Fruit fly (Drosophila melanogaster) whole organism, embryonic: Measurements from ENCODE around the gene MED14.

Source experiments
- Atf6 ChIP-seq: fragments of 200-800 bp; sonication (Bioruptor generic); IDR thresholded peaks from 2 replicates; pipeline ENCODE4 v1.3.6; 2022; ENCODE audit warnings: missing biosample characterization, missing genetic modification characterization
- B-H1 ChIP-seq: fragments of 200-800 bp; sonication (Bioruptor generic); IDR thresholded peaks from 3 replicates; pipeline ENCODE4 v1.3.6; 2022; ENCODE audit warnings: missing biosample characterization, missing genetic modification characterization
- CG10147 ChIP-seq: fragments of 200-800 bp; sonication (Bioruptor generic); optimal IDR thresholded peaks from 2 replicates; lab custom pipeline; 2019; ENCODE audit warnings: missing biosample characterization, mild to moderate bottlenecking, missing genetic modification characterization, moderate library complexity
- CG10431 ChIP-seq: fragments of 200-800 bp; sonication (Bioruptor generic); optimal IDR thresholded peaks from 3 replicates; lab custom pipeline; 2018; ENCODE audit warnings: missing biosample characterization, mild to moderate bottlenecking, missing genetic modification characterization
- CG10462 ChIP-seq: fragments of 200-800 bp; sonication (Bioruptor generic); optimal IDR thresholded peaks from 2 replicates; lab custom pipeline; 2016; ENCODE audit warnings: missing biosample characterization, missing genetic modification characterization
- CG11247 ChIP-seq: fragments of 200-800 bp; sonication (Bioruptor generic); IDR thresholded peaks from 2 replicates; pipeline ENCODE4 v1.3.6; 2022; ENCODE audit warnings: missing biosample characterization, missing genetic modification characterization
- CG14441 ChIP-seq: fragments of 200-800 bp; sonication (Bioruptor generic); IDR thresholded peaks from 2 replicates; pipeline ENCODE4 v1.3.6; 2022; ENCODE audit warnings: missing biosample characterization, missing genetic modification characterization
- CG15073 ChIP-seq: fragments of 200-800 bp; sonication (Bioruptor generic); optimal IDR thresholded peaks from 2 replicates; lab custom pipeline; 2016; ENCODE audit warnings: missing biosample characterization, missing genetic modification characterization
- CG15269 ChIP-seq: fragments of 200-800 bp; sonication (Bioruptor generic); optimal IDR thresholded peaks from 2 replicates; lab custom pipeline; 2018; ENCODE audit warnings: missing biosample characterization, mild to moderate bottlenecking, missing genetic modification characterization, moderate library complexity
- CG15601 ChIP-seq: fragments of 200-800 bp; sonication (Bioruptor generic); optimal IDR thresholded peaks from 3 replicates; lab custom pipeline; 2019; ENCODE audit warnings: missing biosample characterization, mild to moderate bottlenecking, missing genetic modification characterization, moderate library complexity
- CG17829 ChIP-seq: fragments of 200-800 bp; optimal IDR thresholded peaks from 2 replicates; lab custom pipeline; 2019; ENCODE audit warnings: missing biosample characterization, mild to moderate bottlenecking, missing genetic modification characterization, moderate library complexity
- CG2116 ChIP-seq: fragments of 200-800 bp; sonication (Bioruptor generic); optimal IDR thresholded peaks from 3 replicates; lab custom pipeline; 2018; ENCODE audit warnings: missing biosample characterization, mild to moderate bottlenecking, missing genetic modification characterization
- CG2202 ChIP-seq: fragments of 200-800 bp; sonication (Bioruptor generic); optimal IDR thresholded peaks from 2 replicates; lab custom pipeline; 2018; ENCODE audit warnings: missing biosample characterization, mild to moderate bottlenecking, missing genetic modification characterization
- CG2678 ChIP-seq: fragments of 200-800 bp; sonication (Bioruptor generic); optimal IDR thresholded peaks from 3 replicates; lab custom pipeline; 2019; ENCODE audit warnings: missing biosample characterization, mild to moderate bottlenecking, missing genetic modification characterization, moderate library complexity
- CG3847 ChIP-seq: fragments of 200-800 bp; sonication (Bioruptor generic); IDR thresholded peaks from 2 replicates; pipeline ENCODE4 v1.3.6; 2022; ENCODE audit warnings: missing biosample characterization, missing genetic modification characterization
- CG4424 ChIP-seq: fragments of 200-800 bp; sonication (Bioruptor generic); optimal IDR thresholded peaks from 3 replicates; lab custom pipeline; 2016; ENCODE audit warnings: missing biosample characterization, missing genetic modification characterization
- CG7839 ChIP-seq: fragments of 200-800 bp; sonication (Bioruptor generic); optimal IDR thresholded peaks from 3 replicates; lab custom pipeline; 2018; ENCODE audit warnings: missing biosample characterization, mild to moderate bottlenecking, missing genetic modification characterization, moderate library complexity
- Camta ChIP-seq: fragments of 200-800 bp; sonication (Bioruptor generic); optimal IDR thresholded peaks from 2 replicates; lab custom pipeline; 2016; ENCODE audit warnings: missing biosample characterization, missing genetic modification characterization
- Dip2 ChIP-seq: fragments of 200-800 bp; sonication (Bioruptor generic); IDR thresholded peaks from 2 replicates; pipeline ENCODE4 v1.3.6; 2022; ENCODE audit warnings: missing biosample characterization, missing genetic modification characterization
- Elba2 ChIP-seq: fragments of 200-800 bp; sonication (Bioruptor generic); optimal IDR thresholded peaks from 3 replicates; lab custom pipeline; 2016; ENCODE audit warnings: missing biosample characterization, missing genetic modification characterization
- Fer2 ChIP-seq: fragments of 200-800 bp; sonication (Bioruptor generic); optimal IDR thresholded peaks from 2 replicates; lab custom pipeline; 2018; ENCODE audit warnings: missing biosample characterization, mild to moderate bottlenecking, missing genetic modification characterization, moderate library complexity
- Gsc ChIP-seq: fragments of 200-800 bp; sonication (Bioruptor generic); IDR thresholded peaks from 2 replicates; pipeline ENCODE4 v1.3.6; 2022; ENCODE audit warnings: missing biosample characterization, missing genetic modification characterization
- Hey ChIP-seq: fragments of 200-800 bp; sonication (Bioruptor generic); optimal IDR thresholded peaks from 3 replicates; lab custom pipeline; 2018; ENCODE audit warnings: missing biosample characterization, mild to moderate bottlenecking, missing genetic modification characterization
- HmgZ ChIP-seq: fragments of 200-800 bp; sonication (Bioruptor generic); optimal IDR thresholded peaks from 2 replicates; lab custom pipeline; 2018; ENCODE audit warnings: missing biosample characterization, mild to moderate bottlenecking, missing genetic modification characterization
- Meics ChIP-seq: fragments of 200-800 bp; sonication (Bioruptor generic); optimal IDR thresholded peaks from 2 replicates; lab custom pipeline; 2017; ENCODE audit warnings: missing biosample characterization, mild to moderate bottlenecking, missing genetic modification characterization
- Opbp ChIP-seq: fragments of 200-800 bp; sonication (Bioruptor generic); IDR thresholded peaks from 3 replicates; pipeline ENCODE4 v1.3.6; 2022; ENCODE audit warnings: missing biosample characterization, missing genetic modification characterization; ENCODE audit not compliant: partially characterized antibody
- PHDP ChIP-seq: fragments of 200-800 bp; sonication (Bioruptor generic); optimal IDR thresholded peaks from 3 replicates; lab custom pipeline; 2018; ENCODE audit warnings: missing biosample characterization, mild to moderate bottlenecking, missing genetic modification characterization, moderate library complexity
- Side ChIP-seq: fragments of 200-800 bp; sonication (Bioruptor generic); optimal IDR thresholded peaks from 2 replicates; lab custom pipeline; 2016; ENCODE audit warnings: missing biosample characterization, missing genetic modification characterization
- ab ChIP-seq: fragments of 200-800 bp; sonication (Bioruptor generic); optimal IDR thresholded peaks from 2 replicates; lab custom pipeline; 2016; ENCODE audit warnings: missing biosample characterization, missing genetic modification characterization
- ato ChIP-seq: fragments of 200-800 bp; sonication (Bioruptor generic); IDR thresholded peaks from 2 replicates; pipeline ENCODE4 v1.3.6; 2022; ENCODE audit warnings: missing biosample characterization, missing genetic modification characterization; ENCODE audit not compliant: partially characterized antibody
- dysf ChIP-seq: fragments of 200-800 bp; sonication (Bioruptor generic); IDR thresholded peaks from 3 replicates; pipeline ENCODE4 v1.3.6; 2022; ENCODE audit warnings: missing biosample characterization, missing genetic modification characterization
- emc ChIP-seq: fragments of 200-800 bp; sonication (Bioruptor generic); optimal IDR thresholded peaks from 2 replicates; lab custom pipeline; 2016; ENCODE audit warnings: missing biosample characterization, missing genetic modification characterization
- en ChIP-seq: fragments of 200-800 bp; sonication (Bioruptor generic); optimal IDR thresholded peaks from 2 replicates; lab custom pipeline; 2016; ENCODE audit warnings: missing biosample characterization, missing genetic modification characterization
- ewg ChIP-seq: fragments of 200-800 bp; sonication (Bioruptor generic); optimal IDR thresholded peaks from 3 replicates; lab custom pipeline; 2017; ENCODE audit warnings: mild to moderate bottlenecking, missing biosample characterization, missing genetic modification reagents, missing genetic modification characterization
- exex ChIP-seq: fragments of 200-800 bp; sonication (Bioruptor generic); optimal IDR thresholded peaks from 4 replicates; lab custom pipeline; 2018; ENCODE audit warnings: missing biosample characterization, mild to moderate bottlenecking, missing genetic modification characterization, moderate library complexity
- ftz-f1 ChIP-seq: fragments of 200-800 bp; sonication (Bioruptor generic); optimal IDR thresholded peaks from 2 replicates; lab custom pipeline; 2016; ENCODE audit warnings: missing biosample characterization, missing genetic modification characterization
- fu2 ChIP-seq: fragments of 200-800 bp; sonication (Bioruptor generic); optimal IDR thresholded peaks from 2 replicates; lab custom pipeline; 2016; ENCODE audit warnings: missing biosample characterization, missing genetic modification characterization
- gro ChIP-seq: fragments of 200-800 bp; sonication (Bioruptor generic); optimal IDR thresholded peaks from 2 replicates; lab custom pipeline; 2016; ENCODE audit warnings: missing biosample characterization, missing genetic modification characterization
- gsb-n ChIP-seq: fragments of 200-800 bp; sonication (Bioruptor generic); optimal IDR thresholded peaks from 3 replicates; lab custom pipeline; 2018; ENCODE audit warnings: missing biosample characterization, mild to moderate bottlenecking, missing genetic modification characterization
- lola ChIP-seq, 3 experiments: fragments of >200 bp in 2 of 3; fragments of 200-800 bp in 1 of 3; sonication (Bioruptor generic) in 1 of 3; optimal IDR thresholded peaks; 2 replicates each; lab custom pipeline; 2017 to 2019; ENCODE audit warnings: missing biosample characterization in 3 of 3, missing genetic modification characterization in 3 of 3, mild to moderate bottlenecking in 1 of 3, moderate library complexity in 1 of 3
- nerfin-2 ChIP-seq: fragments of 200-800 bp; sonication (Bioruptor generic); IDR thresholded peaks from 2 replicates; pipeline ENCODE4 v1.3.6; 2022; ENCODE audit warnings: missing biosample characterization, missing genetic modification characterization; ENCODE audit not compliant: partially characterized antibody
- nmo ChIP-seq: fragments of 200-800 bp; sonication (Bioruptor generic); optimal IDR thresholded peaks from 2 replicates; lab custom pipeline; 2018; ENCODE audit warnings: missing biosample characterization, mild to moderate bottlenecking, missing genetic modification characterization, moderate library complexity
- oc ChIP-seq: fragments of 200-800 bp; sonication (Bioruptor generic); optimal IDR thresholded peaks from 2 replicates; lab custom pipeline; 2018; ENCODE audit warnings: missing biosample characterization, mild to moderate bottlenecking, missing genetic modification characterization, moderate library complexity
- psq ChIP-seq: fragments of 200-800 bp; sonication (Bioruptor generic); optimal IDR thresholded peaks from 2 replicates; lab custom pipeline; 2017; ENCODE audit warnings: missing biosample characterization, missing genetic modification characterization
- scrt ChIP-seq: fragments of 200-800 bp; sonication (Bioruptor generic); optimal IDR thresholded peaks from 2 replicates; lab custom pipeline; 2018; ENCODE audit warnings: missing biosample characterization, mild to moderate bottlenecking, missing genetic modification characterization, moderate library complexity
- sisA ChIP-seq: fragments of 200-800 bp; sonication (Bioruptor generic); IDR thresholded peaks from 2 replicates; pipeline ENCODE4 v1.3.6; 2022; ENCODE audit warnings: missing biosample characterization, missing genetic modification characterization
- sna ChIP-seq: fragments of 200-800 bp; sonication (Bioruptor generic); IDR thresholded peaks from 2 replicates; pipeline ENCODE4 v1.3.6; 2022; ENCODE audit warnings: missing biosample characterization, missing genetic modification characterization; ENCODE audit not compliant: partially characterized antibody
- sqz ChIP-seq: fragments of 200-800 bp; sonication (Bioruptor generic); optimal IDR thresholded peaks from 3 replicates; lab custom pipeline; 2018; ENCODE audit warnings: missing biosample characterization, mild to moderate bottlenecking, missing genetic modification characterization
- stc ChIP-seq: fragments of 200-800 bp; sonication (Bioruptor generic); IDR thresholded peaks from 2 replicates; pipeline ENCODE4 v1.3.6; 2022; ENCODE audit warnings: missing biosample characterization, missing genetic modification characterization
- unc-4 ChIP-seq: fragments of 200-800 bp; sonication (Bioruptor generic); IDR thresholded peaks from 2 replicates; pipeline ENCODE4 v1.3.6; 2022; ENCODE audit warnings: missing biosample characterization, missing genetic modification characterization; ENCODE audit not compliant: partially characterized antibody

Gene MED14

DNA sequence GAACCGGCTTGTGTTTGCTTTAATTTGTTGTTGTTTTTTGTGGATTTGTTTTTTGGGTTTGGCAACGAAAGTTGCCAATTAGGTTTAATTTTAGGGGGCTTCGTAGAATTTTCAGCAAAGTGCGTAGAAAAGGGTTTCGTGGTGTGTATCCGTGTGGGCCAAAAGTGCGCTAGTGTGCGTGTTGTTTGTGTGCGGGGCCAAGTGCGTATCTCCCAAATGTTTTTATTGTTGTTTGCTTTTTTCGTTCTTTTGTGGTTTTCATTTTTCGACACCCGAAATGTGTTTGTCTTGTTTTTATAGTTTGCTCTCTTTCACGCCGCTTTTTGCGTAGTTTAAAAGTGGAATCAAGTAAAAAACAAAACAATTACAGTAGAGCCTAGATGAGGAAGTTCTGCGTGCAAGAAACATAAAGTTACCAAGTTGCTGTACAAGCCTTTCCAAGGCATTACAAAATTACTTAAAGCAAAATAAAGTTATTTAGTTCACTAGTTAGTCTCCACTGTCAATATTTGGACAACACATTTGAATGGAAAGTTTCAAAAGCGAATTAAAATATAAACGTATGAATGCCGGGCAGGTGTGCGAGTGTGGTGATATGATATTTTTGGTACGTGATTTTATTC, 46.1 kb upstream of the MED14 start (continued):
- TF ChIP-seq lola (GFP tag; optimal IDR thresholded peaks at IDR 0.05; lab: Kevin White, UChicago) (no peak), emc (peak; percentile 11), Gsc (GFP tag; lab: Robert Waterston, UW) (no peak), HmgZ (tag; lab: Kevin White, UChicago) (peak; percentile 91), CG2202 (no peak), CG15269 (peak; percentile 80), CG7839 (peak; percentile 85), nerfin-2 (GFP tag; lab: Robert Waterston, UW) (no peak), CG17829 (tag; lab: Kevin White, UChicago) (peak; percentile 40), Meics (peak; percentile 93), CG14441 (GFP tag; lab: Robert Waterston, UW) (peak; percentile 88), Opbp (no peak), sna (GFP tag; lab: Robert Waterston, UW) (no peak), psq (GFP tag; lab: Kevin White, UChicago) (peak; percentile 14), Dip2 (GFP tag; lab: Robert Waterston, UW) (no peak), scrt (peak; percentile 78), oc (tag; lab: Kevin White, UChicago) (peak; percentile 11), sqz (GFP tag; lab: Kevin White, UChicago) (no peak), Elba2 (GFP tag; lab: Kevin White, UChicago) (no peak), PHDP (tag; lab: Kevin White, UChicago) (peak; percentile 77), Atf6 (GFP tag; lab: Robert Waterston, UW) (peak; percentile 91), nmo (GFP tag; lab: Kevin White, UChicago) (peak; percentile 41), CG2678 (tag; lab: Kevin White, UChicago) (peak; percentile 86), gsb-n (tag; lab: Kevin White, UChicago) (no peak), Hey (tag; lab: Kevin White, UChicago) (peak; percentile 72), CG15601 (tag; lab: Kevin White, UChicago) (no peak), en (peak; percentile 52), CG11247 (peak; percentile 91), gro (GFP tag; lab: Kevin White, UChicago) (peak; percentile 94), Side (peak; percentile 68), sisA (peak; percentile 77), ato (GFP tag; lab: Robert Waterston, UW) (no peak), unc-4 (GFP tag; lab: Robert Waterston, UW) (no peak), CG10431 (no peak), Fer2 (tag; lab: Kevin White, UChicago) (peak; percentile 60), CG10147 (peak; percentile 66), ab (GFP tag; lab: Kevin White, UChicago) (peak; percentile 15), CG10462 (GFP tag; lab: Kevin White, UChicago) (no peak), B-H1 (GFP tag; lab: Robert Waterston, UW) (peak; percentile 65; the same call in 2 of the 3 replicates), Camta (GFP tag; lab: Kevin White, UChicago) (peak; percentile 61), CG3847 (GFP tag; lab: Robert Waterston, UW) (peak; percentile 89), ftz-f1 (GFP tag; lab: Kevin White, UChicago) (no peak), CG2116 (peak; percentile 2), CG4424 (GFP tag; lab: Kevin White, UChicago) (peak; percentile 34), dysf (GFP tag; lab: Robert Waterston, UW) (peak; percentile 89), CG15073 (no peak), stc (GFP tag; lab: Robert Waterston, UW) (peak; percentile 70), fu2 (GFP tag; lab: Kevin White, UChicago) (peak; percentile 91), exex (peak; percentile 49), ewg (GFP tag; lab: Kevin White, UChicago) (no peak)
